Fruit fly (Drosophila melanogaster) whole organism, embryonic: Measurements from ENCODE around the gene Rpn9.

Experiments
- Adf1 ChIP-seq: fragments of 200-800 bp; sonication (Bioruptor generic); IDR thresholded peaks from 2 replicates; pipeline ENCODE4 v1.3.6; 2022; ENCODE audit warnings: missing biosample characterization, missing genetic modification characterization
- CG10366 ChIP-seq: fragments of 200-800 bp; sonication (Bioruptor generic); IDR thresholded peaks from 2 replicates; pipeline ENCODE4 v1.3.6; 2022; ENCODE audit warnings: missing biosample characterization, missing genetic modification characterization
- CG11085 ChIP-seq: fragments of 200-800 bp; sonication (Bioruptor generic); IDR thresholded peaks from 2 replicates; pipeline ENCODE4 v1.3.6; 2022; ENCODE audit warnings: missing biosample characterization, missing genetic modification characterization
- CG12104 ChIP-seq: fragments of 200-800 bp; sonication (Bioruptor generic); optimal IDR thresholded peaks from 3 replicates; lab custom pipeline; 2016; ENCODE audit warnings: missing biosample characterization, missing genetic modification characterization
- CG12744 ChIP-seq: fragments of 200-800 bp; sonication (Bioruptor generic); optimal IDR thresholded peaks from 2 replicates; lab custom pipeline; 2016; ENCODE audit warnings: missing biosample characterization, missing genetic modification characterization
- CG18619 ChIP-seq: fragments of 200-800 bp; sonication (Bioruptor generic); optimal IDR thresholded peaks from 3 replicates; lab custom pipeline; 2017; ENCODE audit warnings: missing biosample characterization, mild to moderate bottlenecking, missing genetic modification characterization
- CG18764 ChIP-seq: fragments of 200-800 bp; sonication (Bioruptor generic); optimal IDR thresholded peaks from 3 replicates; lab custom pipeline; 2016; ENCODE audit warnings: missing biosample characterization, missing genetic modification characterization
- CG2120 ChIP-seq: fragments of 200-800 bp; sonication (Bioruptor generic); optimal IDR thresholded peaks from 3 replicates; lab custom pipeline; 2016; ENCODE audit warnings: missing biosample characterization, missing genetic modification characterization
- CG2712 ChIP-seq: fragments of 200-800 bp; optimal IDR thresholded peaks from 3 replicates; lab custom pipeline; 2019; ENCODE audit warnings: missing biosample characterization, mild to moderate bottlenecking, missing genetic modification characterization, moderate library complexity
- CG33213 ChIP-seq: fragments of 200-800 bp; sonication (Bioruptor generic); optimal IDR thresholded peaks from 3 replicates; lab custom pipeline; 2016; ENCODE audit warnings: missing biosample characterization, missing genetic modification characterization
- CG34376 ChIP-seq: fragments of 200-800 bp; sonication (Bioruptor generic); optimal IDR thresholded peaks from 2 replicates; lab custom pipeline; 2018; ENCODE audit warnings: missing biosample characterization, mild to moderate bottlenecking, missing genetic modification characterization
- CG3847 ChIP-seq: fragments of 200-800 bp; sonication (Bioruptor generic); IDR thresholded peaks from 2 replicates; pipeline ENCODE4 v1.3.6; 2022; ENCODE audit warnings: missing biosample characterization, missing genetic modification characterization
- CG7839 ChIP-seq: fragments of 200-800 bp; sonication (Bioruptor generic); optimal IDR thresholded peaks from 3 replicates; lab custom pipeline; 2018; ENCODE audit warnings: missing biosample characterization, mild to moderate bottlenecking, missing genetic modification characterization, moderate library complexity
- CG8290 ChIP-seq, 3 experiments: fragments of 200-800 bp; sonication (Bioruptor generic); optimal IDR thresholded peaks; 2 replicates each; lab custom pipeline; 2016 to 2019; ENCODE audit warnings: missing biosample characterization in 3 of 3, missing genetic modification characterization in 3 of 3, mild to moderate bottlenecking in 2 of 3, moderate library complexity in 1 of 3
- CG8765 ChIP-seq: fragments of 200-800 bp; sonication (Bioruptor generic); IDR thresholded peaks from 2 replicates; pipeline ENCODE4 v1.3.6; 2022; ENCODE audit warnings: missing biosample characterization, missing genetic modification characterization
- CG9215 ChIP-seq: fragments of 200-800 bp; sonication (Bioruptor generic); IDR thresholded peaks from 2 replicates; pipeline ENCODE4 v1.3.6; 2022; ENCODE audit warnings: missing biosample characterization, missing genetic modification characterization
- CTCF ChIP-seq: fragments of 200-800 bp; sonication (Bioruptor generic); optimal IDR thresholded peaks from 2 replicates; lab custom pipeline; 2017; ENCODE audit warnings: missing biosample characterization, mild to moderate bottlenecking, missing genetic modification characterization, moderate library complexity
- CkIIα-i1 ChIP-seq: fragments of 200-800 bp; sonication (Bioruptor generic); IDR thresholded peaks from 2 replicates; pipeline ENCODE4 v1.3.6; 2022; ENCODE audit warnings: missing biosample characterization, missing genetic modification characterization
- D19B ChIP-seq: fragments of 200-800 bp; sonication (Bioruptor generic); optimal IDR thresholded peaks from 2 replicates; lab custom pipeline; 2017; ENCODE audit warnings: missing biosample characterization, mild to moderate bottlenecking, missing genetic modification characterization
- Deaf1 ChIP-seq: fragments of 200-800 bp; optimal IDR thresholded peaks from 3 replicates; lab custom pipeline; 2019; ENCODE audit warnings: missing biosample characterization, mild to moderate bottlenecking, missing genetic modification characterization, moderate library complexity
- Dfd ChIP-seq, 2 experiments: fragments of >200 bp; optimal IDR thresholded peaks; 2 replicates each; lab custom pipeline; 2017; ENCODE audit warnings: missing biosample characterization in 2 of 2, missing genetic modification characterization in 2 of 2
- Dip3 ChIP-seq: fragments of 200-800 bp; sonication (Bioruptor generic); optimal IDR thresholded peaks from 3 replicates; lab custom pipeline; 2016; ENCODE audit warnings: missing biosample characterization, missing genetic modification characterization
- HHEX ChIP-seq: fragments of 200-800 bp; sonication (Bioruptor generic); optimal IDR thresholded peaks from 3 replicates; lab custom pipeline; 2017; ENCODE audit warnings: missing biosample characterization, mild to moderate bottlenecking, missing genetic modification characterization, missing genetic modification reagents
- Hey ChIP-seq: fragments of 200-800 bp; sonication (Bioruptor generic); optimal IDR thresholded peaks from 3 replicates; lab custom pipeline; 2018; ENCODE audit warnings: missing biosample characterization, mild to moderate bottlenecking, missing genetic modification characterization
- Hmx ChIP-seq: fragments of 200-800 bp; sonication (Bioruptor generic); optimal IDR thresholded peaks from 2 replicates; lab custom pipeline; 2016; ENCODE audit warnings: missing biosample characterization, missing genetic modification characterization
- Hr39 ChIP-seq: fragments of >200 bp; optimal IDR thresholded peaks from 2 replicates; lab custom pipeline; 2017
- Hr78 ChIP-seq, 2 experiments: fragments of 200-800 bp in 1 of 2; fragments of >200 bp in 1 of 2; sonication (Bioruptor generic) in 1 of 2; optimal IDR thresholded peaks; 2 replicates each; lab custom pipeline; 2017 to 2019; ENCODE audit warnings: missing biosample characterization in 2 of 2, missing genetic modification characterization in 2 of 2, mild to moderate bottlenecking in 1 of 2, moderate library complexity in 1 of 2
- Side ChIP-seq: fragments of 200-800 bp; sonication (Bioruptor generic); optimal IDR thresholded peaks from 2 replicates; lab custom pipeline; 2016; ENCODE audit warnings: missing biosample characterization, missing genetic modification characterization
- Sox100B ChIP-seq: fragments of 200-800 bp; sonication (Bioruptor generic); optimal IDR thresholded peaks from 3 replicates; lab custom pipeline; 2018; ENCODE audit warnings: missing biosample characterization, mild to moderate bottlenecking, missing genetic modification characterization
- Sry-β ChIP-seq: fragments of 200-800 bp; sonication (Bioruptor generic); optimal IDR thresholded peaks from 2 replicates; lab custom pipeline; 2018; ENCODE audit warnings: missing biosample characterization, mild to moderate bottlenecking, missing genetic modification characterization, moderate library complexity
- Ssrp ChIP-seq: fragments of 200-800 bp; sonication (Bioruptor generic); optimal IDR thresholded peaks from 2 replicates; lab custom pipeline; 2018; ENCODE audit warnings: missing biosample characterization, mild to moderate bottlenecking, missing genetic modification characterization, moderate library complexity
- Taf1 ChIP-seq: fragments of 200-800 bp; sonication (Bioruptor generic); IDR thresholded peaks from 2 replicates; pipeline ENCODE4 v1.3.6; 2022; ENCODE audit warnings: missing biosample characterization, missing genetic modification characterization
- ase ChIP-seq: fragments of 200-800 bp; sonication (Bioruptor generic); IDR thresholded peaks from 3 replicates; pipeline ENCODE4 v1.3.6; 2022; ENCODE audit warnings: missing biosample characterization, missing genetic modification characterization
- bsh ChIP-seq, 2 experiments: fragments of 200-800 bp; sonication (Bioruptor generic); optimal IDR thresholded peaks; 2 replicates each; lab custom pipeline; 2017 to 2018; ENCODE audit warnings: mild to moderate bottlenecking in 2 of 2, missing biosample characterization in 2 of 2, missing genetic modification characterization in 2 of 2, moderate library complexity in 1 of 2
- chif ChIP-seq, 2 experiments: fragments of 200-800 bp; sonication (Bioruptor generic); optimal IDR thresholded peaks; 3 replicates each; lab custom pipeline; 2016; ENCODE audit warnings: missing biosample characterization in 2 of 2, missing genetic modification characterization in 2 of 2
- ems ChIP-seq: fragments of 200-800 bp; sonication (Bioruptor generic); optimal IDR thresholded peaks from 3 replicates; lab custom pipeline; 2016; ENCODE audit warnings: missing biosample characterization, missing genetic modification characterization
- gcm ChIP-seq: fragments of 200-800 bp; sonication (Bioruptor generic); optimal IDR thresholded peaks from 2 replicates; lab custom pipeline; 2019; ENCODE audit warnings: missing biosample characterization, mild to moderate bottlenecking, missing genetic modification characterization, moderate library complexity
- ham ChIP-seq: fragments of 200-800 bp; sonication (Bioruptor generic); IDR thresholded peaks from 2 replicates; pipeline ENCODE4 v1.3.6; 2022; ENCODE audit warnings: missing biosample characterization, missing genetic modification characterization
- ken ChIP-seq: fragments of 200-800 bp; sonication (Bioruptor generic); IDR thresholded peaks from 3 replicates; pipeline ENCODE4 v1.3.6; 2022; ENCODE audit warnings: missing biosample characterization, missing genetic modification characterization
- kni ChIP-seq: fragments of 200-800 bp; sonication (Bioruptor generic); optimal IDR thresholded peaks from 3 replicates; lab custom pipeline; 2017; ENCODE audit warnings: mild to moderate bottlenecking, missing biosample characterization, missing genetic modification reagents, missing genetic modification characterization
- luna ChIP-seq: fragments of 200-800 bp; sonication (Bioruptor generic); optimal IDR thresholded peaks from 2 replicates; lab custom pipeline; 2016; ENCODE audit warnings: missing biosample characterization, missing genetic modification characterization
- nerfin-1 ChIP-seq: fragments of 200-800 bp; sonication (Bioruptor generic); optimal IDR thresholded peaks from 3 replicates; lab custom pipeline; 2019; ENCODE audit warnings: missing biosample characterization, mild to moderate bottlenecking, missing genetic modification characterization, moderate library complexity
- onecut ChIP-seq: fragments of 200-800 bp; sonication (Bioruptor generic); IDR thresholded peaks from 2 replicates; pipeline ENCODE4 v1.3.6; 2022; ENCODE audit warnings: missing biosample characterization, missing genetic modification characterization
- phol ChIP-seq: fragments of 200-800 bp; sonication (Bioruptor generic); optimal IDR thresholded peaks from 3 replicates; lab custom pipeline; 2018; ENCODE audit warnings: missing biosample characterization, mild to moderate bottlenecking, missing genetic modification characterization, moderate library complexity
- pita ChIP-seq: fragments of 200-800 bp; sonication (Bioruptor generic); optimal IDR thresholded peaks from 2 replicates; lab custom pipeline; 2017; ENCODE audit warnings: missing biosample characterization, mild to moderate bottlenecking, missing genetic modification characterization
- ro ChIP-seq: fragments of 200-800 bp; sonication (Bioruptor generic); IDR thresholded peaks from 2 replicates; pipeline ENCODE4 v1.3.6; 2022; ENCODE audit warnings: missing biosample characterization, missing genetic modification characterization
- sr ChIP-seq: fragments of 200-800 bp; sonication (Bioruptor generic); IDR thresholded peaks from 3 replicates; pipeline ENCODE4 v1.3.6; 2022; ENCODE audit warnings: missing biosample characterization, missing genetic modification characterization
- stc ChIP-seq: fragments of 200-800 bp; sonication (Bioruptor generic); IDR thresholded peaks from 2 replicates; pipeline ENCODE4 v1.3.6; 2022; ENCODE audit warnings: missing biosample characterization, missing genetic modification characterization
- tna ChIP-seq: fragments of 200-800 bp; sonication (Bioruptor generic); IDR thresholded peaks from 2 replicates; pipeline ENCODE4 v1.3.6; 2022; ENCODE audit warnings: missing biosample characterization, missing genetic modification characterization; ENCODE audit not compliant: partially characterized antibody
- twi ChIP-seq: fragments of 200-800 bp; optimal IDR thresholded peaks from 2 replicates; lab custom pipeline; 2019; ENCODE audit warnings: missing biosample characterization, mild to moderate bottlenecking, missing genetic modification characterization, moderate library complexity
- zfh1 ChIP-seq: fragments of 200-800 bp; sonication (Bioruptor generic); IDR thresholded peaks from 3 replicates; pipeline ENCODE4 v1.3.6; 2022; ENCODE audit warnings: missing biosample characterization, missing genetic modification characterization

Rpn9 gene

dm6 chr3R:23767417-23767853, 34.2 kb upstream of the Rpn9 start, which contains the start of the genes CG10214 and CG10375 (continued):
- TF ChIP-seq Hr39 (no peak), twi (tag; lab: Kevin White, UChicago) (peak; percentile 85), Adf1 (GFP tag; lab: Robert Waterston, UW) (no peak; the same call in 1 of the 2 replicates), tna (GFP tag; lab: Robert Waterston, UW) (no peak), chif (GFP tag; optimal IDR thresholded peaks at IDR 0.05; lab: Kevin White, UChicago) (peak; percentile 80 to 82), ase (GFP tag; lab: Robert Waterston, UW) (0 out of 3 replicates have a peak, but pooled peaks have one; percentile 11), luna (GFP tag; lab: Kevin White, UChicago) (peak; percentile 18), ken (peak; percentile 43; the same call in 1 of the 3 replicates), nerfin-1 (tag; lab: Kevin White, UChicago) (peak; percentile 64), CG34376 (GFP tag; lab: Kevin White, UChicago) (peak; percentile 67), kni (peak; percentile 23), Hey (no peak), ro (no peak), CG12744 (peak; percentile 1), Dip3 (peak; percentile 80), phol (tag; lab: Kevin White, UChicago) (peak; percentile 98), CTCF (peak; percentile 41), zfh1 (GFP tag; lab: Robert Waterston, UW) (peak; percentile 72; the same call in 2 of the 3 replicates), CG2712 (peak; percentile 78), Sox100B (GFP tag; lab: Kevin White, UChicago) (peak; percentile 49), CkIIα-i1 (GFP tag; lab: Robert Waterston, UW) (no peak), Hr78 (GFP tag; optimal IDR thresholded peaks at IDR 0.05; lab: Kevin White, UChicago) (no peak), Dfd (GFP tag; optimal IDR thresholded peaks at IDR 0.05; lab: Kevin White, UChicago) (no peak), ham (GFP tag; lab: Robert Waterston, UW) (no peak), CG11085 (GFP tag; lab: Robert Waterston, UW) (no peak), onecut (GFP tag; lab: Robert Waterston, UW) (no peak), CG9215 (GFP tag; lab: Robert Waterston, UW) (peak; percentile 57; the same call in 1 of the 2 replicates), Ssrp (tag; lab: Kevin White, UChicago) (peak; percentile 35), CG3847 (GFP tag; lab: Robert Waterston, UW) (peak; percentile 82), gcm (GFP tag; lab: Kevin White, UChicago) (peak; percentile 41), CG8290 (GFP tag; optimal IDR thresholded peaks at IDR 0.05; lab: Kevin White, UChicago) (peak; percentile 85), CG8290 (tag; optimal IDR thresholded peaks at IDR 0.05; lab: Kevin White, UChicago) (peak; percentile 57 to 92), CG10366 (GFP tag; lab: Robert Waterston, UW) (peak; percentile 42; the same call in 1 of the 2 replicates), sr (no peak), Taf1 (GFP tag; lab: Robert Waterston, UW) (peak; percentile 47), Deaf1 (no peak), CG18619 (GFP tag; lab: Kevin White, UChicago) (peak; percentile 53), CG7839 (tag; lab: Kevin White, UChicago) (peak; percentile 71), stc (GFP tag; lab: Robert Waterston, UW) (0 out of 2 replicates have a peak, but pooled peaks have one; percentile 21), Side (GFP tag; lab: Kevin White, UChicago) (peak; percentile 81), HHEX (peak; percentile 66), CG8765 (GFP tag; lab: Robert Waterston, UW) (0 out of 2 replicates have a peak, but pooled peaks have one; percentile 29), pita (GFP tag; lab: Kevin White, UChicago) (no peak), Hmx (GFP tag; lab: Kevin White, UChicago) (peak; percentile 46), CG18764 (peak; percentile 73), Sry-β (GFP tag; lab: Kevin White, UChicago) (no peak), CG2120 (GFP tag; lab: Kevin White, UChicago) (peak; percentile 90), ems (peak; percentile 84), CG33213 (peak; percentile 87), bsh (GFP tag; optimal IDR thresholded peaks at IDR 0.05; lab: Kevin White, UChicago) (peak in 1 of 2 experiments; percentile 76), D19B (GFP tag; lab: Kevin White, UChicago) (peak; percentile 27), CG12104 (GFP tag; lab: Kevin White, UChicago) (peak; percentile 27)
